Fruit fly (Drosophila melanogaster): ENCODE data around the gene Cox17.

- no peak for TF ChIP-seq Sin3A (optimal IDR thresholded peaks at IDR 0.05)
- TF ChIP-seq Myc (optimal IDR thresholded peaks at IDR 0.05) = no peak
- no peak for TF ChIP-seq ttk (optimal IDR thresholded peaks at IDR 0.05)
Observed at dm6 chrX:15125496-15125895, 41.0 kb upstream of the Cox17 start, which contains the start of gene drd.
